Worm (Caenorhabditis elegans): ENCODE measurements around the gene rpl-3.
"Not testable (repeated sequence)": the region's sequence is repeated elsewhere in the genome, so short reads cannot be mapped to it uniquely, and the experiment has no call there.

rpl-3 gene

DNA sequence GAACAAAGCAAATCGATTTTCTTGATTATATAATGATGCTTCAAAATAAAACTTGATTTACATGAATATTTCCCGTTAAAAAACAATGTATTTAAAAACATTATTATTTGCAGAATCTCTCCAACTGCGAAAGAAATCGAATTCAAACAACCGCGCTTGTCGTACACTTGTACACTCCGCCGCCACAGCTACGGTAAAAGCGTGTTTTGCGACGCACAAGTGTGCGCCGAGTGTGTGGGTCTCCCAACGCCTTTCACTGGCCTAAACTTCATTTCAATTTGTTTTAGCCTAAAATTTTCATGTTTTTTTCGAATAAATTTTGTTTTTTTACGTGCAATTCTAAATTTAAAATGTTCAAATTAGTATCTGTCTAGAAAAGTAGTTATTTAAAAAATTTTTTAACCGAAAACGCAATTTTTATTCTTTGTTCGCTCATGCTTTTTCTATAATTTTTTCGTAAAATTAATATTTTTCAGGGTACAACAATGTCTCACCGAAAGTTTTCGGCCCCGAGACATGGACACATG lies at the start of gene rpl-3:
TSS of gene rpl-3 (plus strand) at position 477 of the 527 bp plus-strand sequence.
- TF ChIP-seq him-1 (tag; optimal IDR thresholded peaks at IDR 0.05) (peak; percentile 100), dao-5 (tag; optimal IDR thresholded peaks at IDR 0.05) (peak; percentile 95), W03F9.2 (tag; optimal IDR thresholded peaks at IDR 0.05) (peak; percentile 99)

DNA sequence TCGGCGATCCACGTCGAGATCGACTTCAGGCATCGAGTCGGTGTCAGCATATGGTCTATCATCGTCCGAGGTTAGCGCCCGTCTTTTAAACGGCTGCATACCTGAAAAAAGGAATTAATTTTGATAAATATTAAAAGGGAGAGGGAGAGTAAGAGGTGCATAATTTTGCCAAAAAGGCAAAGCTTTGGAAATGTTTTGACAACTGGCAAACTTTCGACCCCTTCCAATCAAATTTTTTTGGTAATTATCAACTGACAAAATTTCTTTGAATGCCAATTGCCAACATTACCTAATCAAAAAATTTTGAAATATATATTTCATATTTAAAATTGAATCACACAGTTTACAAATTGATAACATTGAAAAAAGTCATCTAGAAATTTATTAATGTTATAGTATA lies 48.1 kb upstream of the rpl-3 start, which contains the start of gene dpy-27:
TSS of gene dpy-27 (minus strand) at position 101 of the 400 bp plus-strand sequence.
- TF ChIP-seq him-1 (tag; optimal IDR thresholded peaks at IDR 0.05) (no peak), W03F9.2 (tag; optimal IDR thresholded peaks at IDR 0.05) (no peak), dao-5 (tag; optimal IDR thresholded peaks at IDR 0.05) (no peak)

DNA sequence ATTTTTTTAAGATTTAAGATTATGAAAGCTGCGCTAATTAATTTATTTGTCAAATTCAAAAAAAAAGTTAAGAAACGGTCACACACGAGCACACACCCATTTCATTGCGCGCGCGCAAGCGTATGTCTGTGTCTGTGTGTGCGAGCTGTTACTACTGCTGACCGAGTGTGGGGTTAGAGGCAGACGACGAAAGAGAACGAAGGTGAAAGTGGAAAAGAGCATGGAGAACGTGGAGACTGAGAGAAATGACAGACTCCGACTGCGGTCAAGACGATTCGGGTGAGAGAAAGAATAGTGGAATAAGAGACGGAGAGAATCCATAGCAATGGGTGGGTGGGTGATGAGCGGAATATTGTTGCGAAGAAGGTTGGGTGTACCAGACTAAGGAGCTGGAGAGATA lies 47.5 kb upstream of the rpl-3 start:
- no peak for TF ChIP-seq dao-5 (tag; optimal IDR thresholded peaks at IDR 0.05)
- TF ChIP-seq him-1 (tag; optimal IDR thresholded peaks at IDR 0.05): no peak
- peak; percentile 51 for TF ChIP-seq W03F9.2 (tag; optimal IDR thresholded peaks at IDR 0.05)

DNA sequence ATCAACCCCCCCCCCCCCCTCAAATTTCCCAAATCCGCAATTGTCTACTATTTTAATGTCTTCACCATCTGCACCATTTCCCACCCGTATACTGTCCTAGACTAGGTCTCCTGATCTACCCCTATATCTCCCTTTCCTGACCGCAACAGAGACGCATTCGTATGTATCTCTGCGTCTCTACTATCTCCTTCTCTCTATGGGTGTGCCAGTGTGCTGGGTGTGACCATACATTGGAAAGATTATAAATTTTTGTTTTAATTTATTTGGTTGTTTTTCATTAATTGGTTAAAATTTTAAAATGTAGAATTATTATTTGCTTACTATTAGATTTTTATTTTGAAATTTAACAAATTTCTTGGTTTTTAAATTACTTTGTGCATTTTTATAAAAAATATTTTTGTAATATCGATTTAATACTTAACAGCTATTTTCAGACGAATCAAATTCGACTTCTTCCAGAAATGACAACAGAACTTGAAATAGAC lies 45.6 kb upstream of the rpl-3 start, which contains the start of gene amx-1:
TSS of gene amx-1 (plus strand) at position 435 of the 485 bp plus-strand sequence.
- TF ChIP-seq him-1 (tag; optimal IDR thresholded peaks at IDR 0.05) (no peak), W03F9.2 (tag; optimal IDR thresholded peaks at IDR 0.05) (no peak), dao-5 (tag; optimal IDR thresholded peaks at IDR 0.05) (no peak)

DNA sequence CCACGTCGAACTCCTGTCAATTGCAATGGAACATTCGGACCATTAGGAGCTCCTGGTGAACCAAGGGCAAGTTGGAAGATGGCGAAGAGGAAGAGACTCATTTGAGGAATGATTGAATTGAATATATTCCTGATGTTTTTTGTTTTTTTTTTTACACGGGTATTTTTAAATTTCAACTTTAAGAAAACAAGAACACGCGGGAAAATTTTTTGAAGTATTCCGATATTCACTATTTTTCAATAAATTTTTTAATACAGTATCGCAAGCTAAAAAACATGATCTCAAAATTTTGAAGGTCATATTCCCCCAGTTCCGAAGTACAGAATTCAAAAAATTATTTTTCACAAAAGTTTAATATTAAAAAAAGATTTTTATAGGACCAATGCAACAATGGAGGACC lies 38.5 kb upstream of the rpl-3 start, which contains the start of gene cnnm-5:
TSS of gene cnnm-5 (minus strand) at position 101 of the 400 bp plus-strand sequence.
- TF ChIP-seq W03F9.2 (tag; optimal IDR thresholded peaks at IDR 0.05) (no peak), him-1 (tag; optimal IDR thresholded peaks at IDR 0.05) (no peak), dao-5 (tag; optimal IDR thresholded peaks at IDR 0.05) (no peak)

DNA sequence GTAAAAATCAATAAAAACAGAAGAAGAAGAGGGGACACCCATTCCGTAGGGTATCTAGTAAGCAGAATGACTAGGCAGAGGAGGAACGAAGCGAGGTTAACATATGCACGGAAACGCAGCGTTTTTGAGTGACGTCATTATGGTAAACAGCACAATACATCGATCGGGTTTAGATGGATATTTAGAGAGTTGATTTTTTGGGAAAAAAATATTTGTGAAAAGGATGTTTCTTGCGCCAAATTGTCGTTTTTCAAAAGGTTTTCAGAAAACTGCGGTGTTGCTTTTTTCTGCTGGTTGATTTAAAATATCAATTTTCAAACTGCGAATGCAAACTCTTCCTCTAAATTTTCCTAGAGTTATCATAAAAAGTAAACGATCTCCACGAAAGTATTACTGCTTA lies 36.3 kb upstream of the rpl-3 start, which contains the start of gene C36A4.10:
TSS of gene C36A4.10 (minus strand) at position 101 of the 400 bp plus-strand sequence.
- TF ChIP-seq dao-5 (tag; optimal IDR thresholded peaks at IDR 0.05) (no peak), him-1 (tag; optimal IDR thresholded peaks at IDR 0.05) (no peak), W03F9.2 (tag; optimal IDR thresholded peaks at IDR 0.05) (no peak)

DNA sequence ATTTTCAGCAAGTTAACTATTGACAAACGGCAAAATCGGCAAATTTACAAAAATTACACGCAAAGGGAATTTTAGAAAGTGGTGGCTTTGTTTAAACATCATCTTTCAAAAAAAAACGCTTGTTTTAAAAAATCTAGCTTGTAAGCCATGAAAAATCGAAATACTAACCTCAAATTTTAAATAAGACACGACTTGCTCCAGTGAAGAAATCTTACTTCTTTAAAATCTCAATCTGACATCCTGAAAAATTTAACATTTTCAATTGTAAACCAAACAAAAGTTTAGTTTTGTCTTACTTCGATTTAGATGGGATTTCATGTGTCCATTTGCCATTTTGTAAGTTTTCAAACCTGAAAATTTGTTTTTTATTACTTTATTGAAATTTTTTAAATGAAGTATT lies 35.9 kb upstream of the rpl-3 start:
- no peak for TF ChIP-seq him-1 (tag; optimal IDR thresholded peaks at IDR 0.05)
- TF ChIP-seq W03F9.2 (tag; optimal IDR thresholded peaks at IDR 0.05): no peak
- no peak for TF ChIP-seq dao-5 (tag; optimal IDR thresholded peaks at IDR 0.05)

DNA sequence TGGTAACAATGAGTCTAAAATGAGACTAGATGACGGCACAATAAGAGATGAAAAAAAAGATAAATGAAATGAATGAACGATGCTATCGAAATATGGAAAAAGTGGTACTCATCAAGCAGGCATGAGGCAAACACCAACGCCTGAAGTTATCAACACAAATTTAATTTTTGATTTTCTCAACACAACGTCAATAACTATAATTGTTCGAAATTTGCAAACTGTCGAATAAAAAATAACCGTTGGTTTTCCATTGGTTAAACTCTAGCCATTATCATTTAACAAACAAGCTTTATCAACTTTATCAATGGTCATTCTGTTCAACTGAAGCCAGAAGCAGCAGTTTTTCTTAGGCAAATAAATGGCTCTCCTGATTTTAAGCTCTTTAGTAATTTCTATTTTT lies 35.4 kb upstream of the rpl-3 start, which contains the start of gene cyp-25A1:
TSS of gene cyp-25A1 (plus strand) at position 301 of the 400 bp plus-strand sequence.
- TF ChIP-seq dao-5 (tag; optimal IDR thresholded peaks at IDR 0.05) (no peak), W03F9.2 (tag; optimal IDR thresholded peaks at IDR 0.05) (no peak), him-1 (tag; optimal IDR thresholded peaks at IDR 0.05) (no peak)

DNA sequence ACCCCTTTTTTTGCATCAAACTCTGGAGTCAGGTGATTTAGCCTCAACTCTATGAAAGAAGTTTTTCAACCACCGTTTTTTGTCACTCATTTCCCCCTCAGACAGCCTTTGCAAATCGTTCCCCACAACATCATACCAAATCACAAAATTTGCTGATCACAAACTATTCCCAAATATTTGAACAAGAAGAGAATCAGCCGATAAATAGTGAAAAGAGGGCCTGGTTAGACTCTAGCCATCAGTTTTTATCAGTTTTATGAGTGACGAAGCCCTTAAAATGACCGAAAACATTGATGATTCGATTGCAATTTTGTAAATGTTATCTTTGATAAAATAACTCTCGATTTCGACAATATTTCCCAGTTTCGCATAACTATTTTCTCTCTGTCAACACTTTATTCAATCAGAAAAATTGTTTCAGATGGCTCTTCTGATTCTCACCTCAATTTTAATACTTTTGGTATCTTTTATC lies 32.8 kb upstream of the rpl-3 start, which contains the start of gene cyp-25A2:
TSS of gene cyp-25A2 (plus strand) at position 422 of the 472 bp plus-strand sequence.
- TF ChIP-seq W03F9.2 (tag; optimal IDR thresholded peaks at IDR 0.05) (no peak), dao-5 (tag; optimal IDR thresholded peaks at IDR 0.05) (no peak), him-1 (tag; optimal IDR thresholded peaks at IDR 0.05) (no peak)

DNA sequence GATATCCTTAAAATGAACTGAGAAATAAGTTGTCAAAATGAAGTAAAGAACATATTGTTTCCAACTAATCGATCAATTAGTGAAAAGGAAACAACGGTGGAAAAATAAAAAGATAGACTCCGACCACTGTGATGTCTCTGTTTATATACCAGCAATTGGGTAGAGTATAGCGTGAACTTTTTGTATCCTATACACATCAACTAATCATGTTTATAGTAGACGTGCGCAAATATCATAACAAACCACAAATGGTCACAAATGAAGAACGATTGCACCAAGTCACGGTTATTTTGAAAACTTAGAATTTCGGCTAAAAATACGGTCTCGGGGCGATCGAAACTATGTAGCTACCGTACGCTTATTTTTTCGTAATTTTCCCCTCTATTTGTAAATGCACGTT lies 28.0 kb upstream of the rpl-3 start, which contains the start of gene cyp-25A3:
TSS of gene cyp-25A3 (minus strand) at position 101 of the 400 bp plus-strand sequence.
- TF ChIP-seq him-1 (tag; optimal IDR thresholded peaks at IDR 0.05): no peak
- no peak for TF ChIP-seq W03F9.2 (tag; optimal IDR thresholded peaks at IDR 0.05)
- no peak for TF ChIP-seq dao-5 (tag; optimal IDR thresholded peaks at IDR 0.05)

DNA sequence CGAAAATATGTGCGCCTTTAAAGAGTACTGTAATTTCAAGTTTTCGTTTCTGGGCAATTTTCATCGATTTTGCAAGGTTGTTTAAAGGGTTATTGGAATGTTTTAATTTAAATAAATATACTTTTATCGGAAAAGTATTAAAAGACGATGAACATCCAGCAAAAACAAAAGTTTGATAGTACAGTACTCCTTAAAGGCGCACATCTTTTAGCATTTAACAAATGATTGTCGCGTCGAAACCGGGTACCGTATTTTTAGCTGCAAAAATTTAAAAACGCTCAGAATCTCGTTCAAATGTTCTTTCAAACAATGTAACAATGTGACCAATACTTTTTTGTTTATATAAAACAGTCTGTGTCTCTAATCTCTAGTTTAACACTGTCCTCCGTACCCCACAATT lies 27.4 kb upstream of the rpl-3 start, which contains the start of gene C36A4.11:
TSS of gene C36A4.11 (plus strand) at position 301 of the 400 bp plus-strand sequence.
- TF ChIP-seq dao-5, W03F9.2, him-1 (tag; optimal IDR thresholded peaks at IDR 0.05): not testable (repeated sequence)

DNA sequence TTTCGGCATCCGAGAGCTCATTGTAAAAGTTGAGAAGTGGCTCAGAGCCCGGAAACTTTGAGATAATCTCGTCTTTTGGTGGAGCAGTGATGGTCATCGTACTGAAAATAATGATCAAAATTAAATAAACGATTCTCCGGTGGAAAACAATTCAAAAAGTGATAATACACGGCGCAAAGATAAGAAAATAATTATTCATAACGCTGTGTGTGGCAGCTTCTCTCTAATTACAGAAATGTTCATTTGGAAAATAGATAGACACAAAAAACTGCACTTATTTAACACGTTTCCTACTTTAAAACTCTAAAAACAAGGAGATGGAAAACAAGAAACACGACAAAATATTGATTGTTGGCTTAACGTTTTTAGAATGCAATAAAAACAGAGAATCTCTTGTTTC lies 24.1 kb upstream of the rpl-3 start, which contains the start of gene C36A4.4:
TSS of gene C36A4.4 (minus strand) at position 101 of the 400 bp plus-strand sequence.
- TF ChIP-seq W03F9.2, him-1, dao-5 (tag; optimal IDR thresholded peaks at IDR 0.05): not testable (repeated sequence)

DNA sequence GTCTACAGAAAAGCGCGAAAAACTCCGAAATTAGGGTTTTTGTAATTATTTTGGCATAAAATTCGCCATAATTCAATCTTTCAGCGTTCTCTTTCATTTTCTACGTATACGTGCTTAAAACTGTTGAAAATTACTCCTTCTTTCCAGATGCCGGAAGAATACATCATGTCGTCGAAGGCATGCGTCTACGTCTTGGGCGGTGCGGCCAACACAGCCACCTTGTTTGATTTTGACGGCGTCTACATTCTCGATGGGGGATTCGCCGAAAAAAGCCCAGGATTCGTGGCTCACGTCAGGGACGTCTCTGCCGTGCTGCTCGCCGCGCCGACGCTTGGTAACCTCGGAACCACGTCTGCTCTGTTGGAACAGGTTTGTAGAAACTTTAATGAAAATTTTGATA lies 22.9 kb upstream of the rpl-3 start, which contains the start of gene maph-1.3:
TSS of gene maph-1.3 (plus strand) at position 148 of the 400 bp plus-strand sequence.
- TF ChIP-seq dao-5, W03F9.2, him-1 (tag; optimal IDR thresholded peaks at IDR 0.05): not testable (repeated sequence)
